Fruit fly (Drosophila melanogaster) whole organism, prepupa: Measurements from ENCODE around the gene CG13041.
A peak's percentile ranks its signal among the peaks of the same experiment; 100 is the strongest.

Experiments used
- Blimp-1 ChIP-seq: fragments of 200-800 bp; sonication (Bioruptor generic); optimal IDR thresholded peaks from 3 replicates; lab custom pipeline; 2017; ENCODE audit warnings: missing biosample characterization, missing genetic modification characterization, mild to moderate bottlenecking, moderate library complexity, missing genetic modification reagents
- CG16779 ChIP-seq: fragments of 200-800 bp; sonication (Bioruptor generic); optimal IDR thresholded peaks from 3 replicates; lab custom pipeline; 2017; ENCODE audit warnings: missing biosample characterization, mild to moderate bottlenecking, missing genetic modification characterization
- CG3919 ChIP-seq: fragments of 200-800 bp; sonication (Bioruptor generic); optimal IDR thresholded peaks from 3 replicates; lab custom pipeline; 2016; ENCODE audit warnings: missing biosample characterization, missing genetic modification characterization
- Lpt ChIP-seq: fragments of 200-800 bp; sonication (Bioruptor generic); optimal IDR thresholded peaks from 3 replicates; lab custom pipeline; 2016; ENCODE audit warnings: missing biosample characterization, missing genetic modification characterization
- Sox14 ChIP-seq: fragments of 200-800 bp; sonication (Bioruptor generic); optimal IDR thresholded peaks from 3 replicates; lab custom pipeline; 2016; ENCODE audit warnings: missing biosample characterization, missing genetic modification characterization
- acj6 ChIP-seq: fragments of 200-800 bp; sonication (Bioruptor generic); optimal IDR thresholded peaks from 3 replicates; lab custom pipeline; 2016; ENCODE audit warnings: missing biosample characterization, missing genetic modification characterization
- dac ChIP-seq: fragments of 200-800 bp; sonication (Bioruptor generic); optimal IDR thresholded peaks from 2 replicates; lab custom pipeline; 2017; ENCODE audit warnings: missing biosample characterization, mild to moderate bottlenecking, missing genetic modification characterization

DNA sequence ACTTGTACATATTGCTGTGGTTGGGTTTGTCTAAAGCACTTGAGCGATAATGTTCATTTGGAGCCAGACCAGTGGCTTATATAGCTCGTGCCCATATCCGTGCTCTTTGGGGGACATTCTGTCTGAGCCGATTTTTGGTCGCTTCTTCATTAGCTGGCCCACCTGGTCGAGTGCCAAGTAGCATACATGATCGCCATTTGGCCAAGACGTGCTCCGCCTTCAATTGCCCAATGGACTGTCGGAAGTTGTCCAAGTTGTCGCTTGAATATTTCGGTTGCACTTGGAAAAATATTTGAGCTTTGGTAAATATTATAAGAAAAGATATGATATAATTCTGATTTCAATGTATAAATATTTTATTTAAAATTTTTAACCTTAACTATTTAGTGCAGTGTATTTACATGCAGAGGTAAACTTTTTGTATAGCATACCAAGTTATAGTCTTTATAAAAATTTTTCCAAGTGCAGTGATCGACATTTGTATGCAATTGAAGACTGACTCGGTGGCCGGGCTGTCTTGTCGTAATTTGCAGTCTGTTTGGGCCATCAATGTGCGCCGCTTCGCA, 33.9 kb downstream of the CG13041 start, which contains the start of gene CG13047:
- no peak for TF ChIP-seq Lpt (GFP tag; lab: Kevin White, UChicago)
- TF ChIP-seq CG16779 (tag; lab: Kevin White, UChicago): no peak
- no peak for TF ChIP-seq dac (GFP tag; lab: Kevin White, UChicago)
- no peak for TF ChIP-seq Sox14 (GFP tag; lab: Kevin White, UChicago)
- no peak for TF ChIP-seq CG3919 (GFP tag; lab: Kevin White, UChicago)
- TF ChIP-seq Blimp-1 (GFP tag; lab: Kevin White, UChicago): no peak
- TF ChIP-seq acj6 (GFP tag; lab: Kevin White, UChicago): peak; percentile 13
